Fruit fly (Drosophila melanogaster): Measurements from ENCODE around the gene Cp16.

Gene Cp16

DNA sequence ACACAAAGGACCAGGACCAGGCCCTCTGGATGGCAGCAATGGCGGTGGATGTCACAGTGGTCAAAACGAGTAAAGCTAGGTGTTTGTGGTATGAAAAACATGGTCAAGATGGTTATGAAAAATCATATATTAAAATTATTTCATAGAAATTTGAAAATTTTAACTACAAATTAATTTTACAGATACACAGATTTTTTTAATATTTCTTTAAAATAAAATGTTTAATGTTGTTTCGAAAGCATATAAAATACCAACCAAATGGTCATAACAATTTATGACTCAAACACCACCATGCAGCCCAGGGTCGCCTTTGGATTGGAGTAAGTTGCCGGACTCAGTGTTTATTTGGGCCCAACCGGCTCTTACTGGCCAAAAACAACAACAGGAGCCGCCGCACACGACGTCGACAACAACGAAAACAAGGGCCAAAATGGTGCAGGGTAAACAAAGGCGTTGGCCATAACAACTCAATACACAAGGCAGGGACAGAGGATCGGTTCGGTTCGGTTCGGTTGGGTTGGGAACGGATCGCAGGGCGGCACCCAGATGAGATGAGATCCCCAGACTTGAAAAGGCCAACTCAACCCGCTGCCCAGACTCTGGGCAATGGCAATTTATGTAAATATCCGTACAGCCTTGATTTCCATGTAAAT is 29.9 kb upstream of the Cp16 start:
- TF ChIP-seq CG1620 (GFP tag; optimal IDR thresholded peaks at IDR 0.05) (no peak), kay (GFP tag; ENCODE audit: borderline replicate concordance) (no peak), Clk (GFP tag; optimal IDR thresholded peaks at IDR 0.05) (no peak), cnc (optimal IDR thresholded peaks at IDR 0.05) (no peak), Mnt (GFP tag; optimal IDR thresholded peaks at IDR 0.05) (no peak), toe (GFP tag; optimal IDR thresholded peaks at IDR 0.05) (no peak), CG14711 (tag; optimal IDR thresholded peaks at IDR 0.05) (no peak), tj (GFP tag; optimal IDR thresholded peaks at IDR 0.05) (no peak), pad (GFP tag; optimal IDR thresholded peaks at IDR 0.05) (no peak), CG33017 (tag; optimal IDR thresholded peaks at IDR 0.05) (no peak), Hr96 (GFP tag; optimal IDR thresholded peaks at IDR 0.05) (no peak), CG7101 (tag; optimal IDR thresholded peaks at IDR 0.05) (no peak), bab1 (GFP tag; optimal IDR thresholded peaks at IDR 0.05) (no peak), CG5204 (GFP tag; optimal IDR thresholded peaks at IDR 0.05) (no peak), CG7045 (GFP tag; optimal IDR thresholded peaks at IDR 0.05) (no peak)

DNA sequence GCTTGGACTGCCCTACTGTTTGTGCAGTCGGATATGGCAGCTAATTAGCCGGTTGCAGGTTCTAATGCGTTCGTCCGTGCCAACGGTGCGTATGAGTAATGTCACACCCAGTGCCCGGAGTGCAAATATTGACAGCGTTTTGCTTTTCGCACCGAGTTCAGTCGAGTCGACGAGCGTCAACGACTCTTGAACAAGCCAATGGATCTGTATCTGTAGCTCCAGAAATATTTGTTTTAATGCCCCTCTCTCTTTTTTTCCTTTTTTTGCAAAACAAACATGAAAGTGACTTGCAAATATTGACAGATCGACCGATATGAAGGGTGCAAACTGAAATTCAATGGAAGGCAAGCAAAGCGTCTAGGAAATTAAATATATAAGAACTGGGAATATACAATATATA is 29.3 kb upstream of the Cp16 start:
- TF ChIP-seq CG5204 (GFP tag; optimal IDR thresholded peaks at IDR 0.05): peak; percentile 38
- TF ChIP-seq toe (GFP tag; optimal IDR thresholded peaks at IDR 0.05): peak; percentile 38
- TF ChIP-seq pad (GFP tag; optimal IDR thresholded peaks at IDR 0.05): peak; percentile 64
- peak; percentile 77 for TF ChIP-seq CG7045 (GFP tag; optimal IDR thresholded peaks at IDR 0.05)
- peak; percentile 87 for TF ChIP-seq ovo (GFP tag; optimal IDR thresholded peaks at IDR 0.05)
- TF ChIP-seq Hr96 (GFP tag; optimal IDR thresholded peaks at IDR 0.05): peak; percentile 53
- TF ChIP-seq Mnt (GFP tag; optimal IDR thresholded peaks at IDR 0.05): peak; percentile 55
- TF ChIP-seq CG12768 (GFP tag; optimal IDR thresholded peaks at IDR 0.05): peak; percentile 80
- TF ChIP-seq tj (GFP tag; optimal IDR thresholded peaks at IDR 0.05): no peak
- TF ChIP-seq Clk (GFP tag; optimal IDR thresholded peaks at IDR 0.05): peak; percentile 62
- TF ChIP-seq CG11617 (GFP tag; optimal IDR thresholded peaks at IDR 0.05): peak; percentile 79
- peak; percentile 81 for TF ChIP-seq Crg-1 (GFP tag; optimal IDR thresholded peaks at IDR 0.05)
- no peak for TF ChIP-seq bab1 (GFP tag; optimal IDR thresholded peaks at IDR 0.05)
- TF ChIP-seq CG7101 (tag; optimal IDR thresholded peaks at IDR 0.05): peak; percentile 88
- peak; percentile 76 for TF ChIP-seq CG1620 (GFP tag; optimal IDR thresholded peaks at IDR 0.05)
- peak; percentile 78 for TF ChIP-seq cic (GFP tag; optimal IDR thresholded peaks at IDR 0.05)
- TF ChIP-seq CG14711 (tag; optimal IDR thresholded peaks at IDR 0.05): peak; percentile 67
- peak; percentile 69 for TF ChIP-seq CG33017 (tag; optimal IDR thresholded peaks at IDR 0.05)
- no peak for TF ChIP-seq cnc (optimal IDR thresholded peaks at IDR 0.05)
- peak; percentile 89 for TF ChIP-seq kay (GFP tag; ENCODE audit: borderline replicate concordance)

DNA sequence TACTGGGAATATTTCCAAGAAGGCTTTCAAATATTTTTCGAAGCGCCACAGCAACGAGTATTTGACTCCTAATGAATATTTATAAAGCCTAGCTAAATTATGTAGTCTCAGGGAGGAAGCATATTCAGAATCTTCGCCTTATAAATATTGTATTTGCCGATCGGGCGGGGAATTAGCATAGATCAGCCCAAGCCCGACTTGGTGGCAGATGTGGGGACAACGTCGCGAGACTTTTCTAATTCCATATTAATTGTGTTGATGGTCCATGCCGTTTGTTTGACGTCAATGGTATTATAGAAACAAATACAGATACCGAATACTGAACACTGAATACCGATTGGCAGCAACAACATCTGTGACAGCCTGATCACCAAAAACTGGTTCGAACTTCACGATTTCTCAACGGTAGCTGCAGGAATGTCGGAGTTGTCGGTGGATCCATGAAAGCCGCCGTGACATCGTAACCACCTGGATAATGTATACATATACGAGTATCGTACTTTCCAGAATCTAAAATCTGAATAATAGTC is 28.0 kb upstream of the Cp16 start:
- no peak for TF ChIP-seq CG14711 (tag; optimal IDR thresholded peaks at IDR 0.05)
- no peak for TF ChIP-seq CG12768 (GFP tag; optimal IDR thresholded peaks at IDR 0.05)
- no peak for TF ChIP-seq CG11617 (GFP tag; optimal IDR thresholded peaks at IDR 0.05)
- no peak for TF ChIP-seq cic (GFP tag; optimal IDR thresholded peaks at IDR 0.05)
- no peak for TF ChIP-seq Hr96 (GFP tag; optimal IDR thresholded peaks at IDR 0.05)
- TF ChIP-seq CG1620 (GFP tag; optimal IDR thresholded peaks at IDR 0.05): no peak
- no peak for TF ChIP-seq pad (GFP tag; optimal IDR thresholded peaks at IDR 0.05)
- TF ChIP-seq Clk (GFP tag; optimal IDR thresholded peaks at IDR 0.05): no peak
- TF ChIP-seq CG7045 (GFP tag; optimal IDR thresholded peaks at IDR 0.05): no peak
- no peak for TF ChIP-seq CG7101 (tag; optimal IDR thresholded peaks at IDR 0.05)

DNA sequence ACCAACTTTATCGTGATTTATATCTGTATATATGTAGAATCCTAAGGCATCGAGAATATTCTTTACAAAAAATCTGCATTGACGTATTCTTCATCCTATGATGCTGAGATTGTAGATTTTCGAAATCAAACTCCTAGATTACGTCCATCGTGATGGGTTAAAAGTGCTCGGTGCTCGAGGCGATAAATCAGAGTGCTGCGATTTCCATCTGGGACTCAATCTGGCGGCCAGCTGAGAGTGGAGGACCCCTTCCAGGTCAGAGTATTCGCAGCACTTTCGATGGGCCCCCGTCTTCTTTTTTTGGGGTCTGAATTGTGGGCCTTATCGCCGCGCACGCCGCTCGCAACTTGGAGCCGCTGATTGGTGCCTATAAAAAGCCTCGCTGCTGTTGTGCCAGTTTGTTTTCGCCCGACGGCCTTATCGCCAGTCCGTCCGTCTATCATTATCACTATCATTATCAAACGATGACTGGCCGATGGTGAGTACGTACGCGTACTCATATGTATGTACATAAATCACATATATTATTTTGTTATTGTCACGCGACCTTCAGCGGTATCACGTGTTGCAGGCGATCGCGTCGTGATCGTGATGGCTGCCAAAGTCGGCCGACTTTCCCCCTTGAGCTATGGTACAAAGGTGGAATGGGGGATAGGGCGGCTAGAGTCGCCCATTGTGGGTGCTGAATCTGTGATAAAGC is 26.9 kb upstream of the Cp16 start:
- no peak for TF ChIP-seq Hr96 (GFP tag; optimal IDR thresholded peaks at IDR 0.05)
- TF ChIP-seq Mnt (GFP tag; optimal IDR thresholded peaks at IDR 0.05): peak; percentile 14
- no peak for TF ChIP-seq Clk (GFP tag; optimal IDR thresholded peaks at IDR 0.05)
- TF ChIP-seq tj (GFP tag; optimal IDR thresholded peaks at IDR 0.05): no peak
- TF ChIP-seq kay (GFP tag; ENCODE audit: borderline replicate concordance): peak; percentile 82
- peak; percentile 47 to 49 for TF ChIP-seq cnc (optimal IDR thresholded peaks at IDR 0.05)
- TF ChIP-seq CG1620 (GFP tag; optimal IDR thresholded peaks at IDR 0.05): no peak
- no peak for TF ChIP-seq CG7045 (GFP tag; optimal IDR thresholded peaks at IDR 0.05)
- no peak for TF ChIP-seq toe (GFP tag; optimal IDR thresholded peaks at IDR 0.05)
- no peak for TF ChIP-seq Crg-1 (GFP tag; optimal IDR thresholded peaks at IDR 0.05)
- no peak for TF ChIP-seq CG11617 (GFP tag; optimal IDR thresholded peaks at IDR 0.05)
- no peak for TF ChIP-seq ovo (GFP tag; optimal IDR thresholded peaks at IDR 0.05)
- TF ChIP-seq bab1 (GFP tag; optimal IDR thresholded peaks at IDR 0.05): peak; percentile 64
- TF ChIP-seq CG33017 (tag; optimal IDR thresholded peaks at IDR 0.05): peak; percentile 7
- TF ChIP-seq CG5204 (GFP tag; optimal IDR thresholded peaks at IDR 0.05): peak; percentile 21
- no peak for TF ChIP-seq pad (GFP tag; optimal IDR thresholded peaks at IDR 0.05)
- TF ChIP-seq cic (GFP tag; optimal IDR thresholded peaks at IDR 0.05): peak; percentile 60
- no peak for TF ChIP-seq CG14711 (tag; optimal IDR thresholded peaks at IDR 0.05)
- TF ChIP-seq CG12768 (GFP tag; optimal IDR thresholded peaks at IDR 0.05): peak; percentile 21
- no peak for TF ChIP-seq CG7101 (tag; optimal IDR thresholded peaks at IDR 0.05)

DNA sequence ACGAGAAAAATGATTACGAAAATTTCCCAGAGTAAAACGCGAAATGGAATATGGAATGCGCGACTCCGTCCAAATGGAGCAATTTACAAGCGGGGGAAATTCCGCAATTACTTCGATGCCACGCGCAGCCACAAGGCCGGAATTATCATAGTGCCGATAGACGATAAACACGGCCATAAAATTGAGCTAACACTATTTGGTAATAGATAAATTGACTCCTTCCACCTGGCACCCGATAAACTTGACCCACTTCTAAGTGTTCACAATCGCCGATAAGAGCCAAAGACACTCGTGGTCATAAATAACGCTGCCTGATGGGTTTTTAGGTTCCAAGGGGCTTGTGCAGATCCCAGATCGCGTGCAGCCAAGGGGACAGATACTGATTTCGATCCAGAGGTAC is 24.7 kb upstream of the Cp16 start:
- no peak for TF ChIP-seq ovo (GFP tag; optimal IDR thresholded peaks at IDR 0.05)
- TF ChIP-seq CG14711 (tag; optimal IDR thresholded peaks at IDR 0.05): no peak
- no peak for TF ChIP-seq Mnt (GFP tag; optimal IDR thresholded peaks at IDR 0.05)
- TF ChIP-seq tj (GFP tag; optimal IDR thresholded peaks at IDR 0.05): no peak
- TF ChIP-seq kay (GFP tag; ENCODE audit: borderline replicate concordance): no peak
- TF ChIP-seq toe (GFP tag; optimal IDR thresholded peaks at IDR 0.05): no peak
- TF ChIP-seq cnc (optimal IDR thresholded peaks at IDR 0.05): no peak
- no peak for TF ChIP-seq CG11617 (GFP tag; optimal IDR thresholded peaks at IDR 0.05)
- no peak for TF ChIP-seq Clk (GFP tag; optimal IDR thresholded peaks at IDR 0.05)
- no peak for TF ChIP-seq cic (GFP tag; optimal IDR thresholded peaks at IDR 0.05)
- TF ChIP-seq pad (GFP tag; optimal IDR thresholded peaks at IDR 0.05): no peak
- no peak for TF ChIP-seq bab1 (GFP tag; optimal IDR thresholded peaks at IDR 0.05)
- TF ChIP-seq Crg-1 (GFP tag; optimal IDR thresholded peaks at IDR 0.05): no peak
- no peak for TF ChIP-seq CG7101 (tag; optimal IDR thresholded peaks at IDR 0.05)
- no peak for TF ChIP-seq CG7045 (GFP tag; optimal IDR thresholded peaks at IDR 0.05)
- no peak for TF ChIP-seq CG33017 (tag; optimal IDR thresholded peaks at IDR 0.05)
- no peak for TF ChIP-seq CG12768 (GFP tag; optimal IDR thresholded peaks at IDR 0.05)

All from whole organism, adult.